Worm (Caenorhabditis elegans) whole organism, L2 larva: ENCODE data around the gene K09G1.2.
A peak's percentile ranks its signal among the peaks of the same experiment; 100 is the strongest.

Experiments
- C34F6.9 ChIP-seq: fragments of 150-350 bp; optimal IDR thresholded peaks from 2 replicates; lab custom pipeline; 2014; ENCODE audit warnings: missing biosample characterization, missing genetic modification characterization
- F13H6.1 ChIP-seq: sonication (generic microtip); optimal IDR thresholded peaks from 2 replicates; lab custom pipeline; 2016; ENCODE audit warnings: missing genetic modification characterization, missing compliant biosample characterization
- R02D3.7 ChIP-seq: fragments of 150-350 bp; optimal IDR thresholded peaks from 2 replicates; lab custom pipeline; 2014; ENCODE audit warnings: missing biosample characterization, missing genetic modification characterization
- Y55F3AM.14 ChIP-seq: fragments of 200-800 bp; sonication (Bioruptor generic); optimal IDR thresholded peaks from 2 replicates; lab custom pipeline; 2018; ENCODE audit warnings: mild to moderate bottlenecking, missing genetic modification characterization, missing compliant biosample characterization
- alr-1 ChIP-seq: fragments of 150-350 bp; optimal IDR thresholded peaks from 2 replicates; lab custom pipeline; 2014; ENCODE audit warnings: missing biosample characterization, missing genetic modification characterization
- ama-1 ChIP-seq: fragments of 150-350 bp; optimal IDR thresholded peaks from 2 replicates; lab custom pipeline; 2018; ENCODE audit warnings: inconsistent platforms
- blmp-1 ChIP-seq: sonication (generic microtip); optimal IDR thresholded peaks from 2 replicates; lab custom pipeline; 2017; ENCODE audit warnings: missing genetic modification characterization, mild to moderate bottlenecking, missing compliant biosample characterization, antibody characterized with exemption, moderate library complexity; ENCODE audit not compliant: insufficient read depth
- ceh-16 ChIP-seq: fragments of 150-350 bp; optimal IDR thresholded peaks from 2 replicates; lab custom pipeline; 2014; ENCODE audit warnings: missing biosample characterization, missing genetic modification characterization
- crh-2 ChIP-seq: sonication (generic microtip); optimal IDR thresholded peaks from 2 replicates; lab custom pipeline; 2017; ENCODE audit warnings: missing biosample characterization, missing genetic modification characterization
- dmd-4 ChIP-seq: sonication (generic microtip); optimal IDR thresholded peaks from 2 replicates; lab custom pipeline; 2017; ENCODE audit warnings: missing biosample characterization, missing genetic modification characterization
- elt-1 ChIP-seq: fragments of 150-350 bp; optimal IDR thresholded peaks from 2 replicates; lab custom pipeline; 2014; ENCODE audit warnings: missing biosample characterization, missing genetic modification characterization
- fos-1 ChIP-seq: fragments of 150-350 bp; optimal IDR thresholded peaks from 2 replicates; lab custom pipeline; 2014; ENCODE audit warnings: missing biosample characterization, missing genetic modification characterization
- gmeb-1 ChIP-seq: fragments of 150-350 bp; optimal IDR thresholded peaks from 2 replicates; lab custom pipeline; 2014; ENCODE audit warnings: missing biosample characterization, missing genetic modification characterization
- lin-11 ChIP-seq: fragments of 150-350 bp; sonication (generic microtip); optimal IDR thresholded peaks from 2 replicates; lab custom pipeline; 2014; ENCODE audit warnings: missing biosample characterization, missing genetic modification characterization, inconsistent platforms, mixed read lengths
- lin-13 ChIP-seq: fragments of 150-350 bp; optimal IDR thresholded peaks from 2 replicates; lab custom pipeline; 2014; ENCODE audit warnings: missing biosample characterization, missing genetic modification reagents, missing genetic modification characterization
- lsy-2 ChIP-seq, 2 experiments: fragments of 150-350 bp in 1 of 2; sonication (generic microtip) in 1 of 2; optimal IDR thresholded peaks; 2 replicates each; lab custom pipeline; 2014 to 2017; ENCODE audit warnings: missing biosample characterization in 2 of 2, missing genetic modification characterization in 2 of 2
- mab-5 ChIP-seq: fragments of 150-350 bp; optimal IDR thresholded peaks from 2 replicates; lab custom pipeline; 2014; ENCODE audit warnings: missing biosample characterization, missing genetic modification characterization
- mdl-1 ChIP-seq, 2 experiments: fragments of 150-350 bp in 1 of 2; sonication (generic microtip) in 1 of 2; optimal IDR thresholded peaks; 2 replicates each; lab custom pipeline; 2017; ENCODE audit warnings: missing biosample characterization in 2 of 2, missing genetic modification characterization in 2 of 2
- nhr-10 ChIP-seq: sonication (generic microtip); optimal IDR thresholded peaks from 2 replicates; lab custom pipeline; 2017; ENCODE audit warnings: missing biosample characterization, missing genetic modification characterization
- nhr-11 ChIP-seq: fragments of 150-350 bp; optimal IDR thresholded peaks from 2 replicates; lab custom pipeline; 2014; ENCODE audit warnings: missing biosample characterization, missing genetic modification characterization
- nhr-129 ChIP-seq: fragments of 150-350 bp; optimal IDR thresholded peaks from 2 replicates; lab custom pipeline; 2014; ENCODE audit warnings: missing biosample characterization, missing genetic modification characterization
- nhr-21 ChIP-seq: fragments of 150-350 bp; optimal IDR thresholded peaks from 2 replicates; lab custom pipeline; 2014; ENCODE audit warnings: missing biosample characterization, missing genetic modification characterization
- nhr-237 ChIP-seq: fragments of 150-350 bp; optimal IDR thresholded peaks from 2 replicates; lab custom pipeline; 2014; ENCODE audit warnings: missing biosample characterization, missing genetic modification characterization
- nhr-25 ChIP-seq: fragments of 150-350 bp; sonication (generic microtip); optimal IDR thresholded peaks from 3 replicates; lab custom pipeline; 2014; ENCODE audit warnings: missing biosample characterization, missing genetic modification characterization
- nhr-6 ChIP-seq: fragments of 150-350 bp; optimal IDR thresholded peaks from 2 replicates; lab custom pipeline; 2014; ENCODE audit warnings: missing biosample characterization, missing genetic modification characterization
- sem-4 ChIP-seq: fragments of 150-350 bp; optimal IDR thresholded peaks from 2 replicates; lab custom pipeline; 2014; ENCODE audit warnings: missing biosample characterization, missing genetic modification reagents, missing genetic modification characterization
- sma-3 ChIP-seq: sonication (generic microtip); optimal IDR thresholded peaks from 2 replicates; lab custom pipeline; 2016; ENCODE audit warnings: missing genetic modification reagents, missing genetic modification characterization, missing compliant biosample characterization
- sma-9 ChIP-seq, 2 experiments: fragments of 150-350 bp in 1 of 2; sonication (generic microtip) in 1 of 2; optimal IDR thresholded peaks; 2 replicates each; lab custom pipeline; 2014 to 2016; ENCODE audit warnings: missing genetic modification characterization in 2 of 2, mild to moderate bottlenecking in 1 of 2, missing biosample characterization in 1 of 2, missing compliant biosample characterization in 1 of 2, missing genetic modification reagents in 1 of 2, moderate library complexity in 1 of 2
- snpc-4 ChIP-seq: fragments of 150-350 bp; optimal IDR thresholded peaks from 2 replicates; lab custom pipeline; 2014; ENCODE audit warnings: missing biosample characterization, missing genetic modification characterization
- unc-39 ChIP-seq: fragments of 150-350 bp; optimal IDR thresholded peaks from 2 replicates; lab custom pipeline; 2014; ENCODE audit warnings: missing biosample characterization, missing genetic modification characterization
- unc-55 ChIP-seq: fragments of 150-350 bp; sonication (generic microtip); optimal IDR thresholded peaks from 3 replicates; lab custom pipeline; 2014; ENCODE audit warnings: missing biosample characterization, missing genetic modification reagents, missing genetic modification characterization
- unc-62 ChIP-seq: fragments of 150-350 bp; optimal IDR thresholded peaks from 2 replicates; lab custom pipeline; 2014; ENCODE audit warnings: missing biosample characterization, missing genetic modification reagents, missing genetic modification characterization
- zag-1 ChIP-seq: fragments of 150-350 bp; optimal IDR thresholded peaks from 2 replicates; lab custom pipeline; 2014; ENCODE audit warnings: missing biosample characterization, missing genetic modification characterization
- ztf-11 ChIP-seq: sonication (generic microtip); optimal IDR thresholded peaks from 2 replicates; lab custom pipeline; 2017; ENCODE audit warnings: missing biosample characterization, missing genetic modification characterization
- ztf-4 ChIP-seq: fragments of 150-350 bp; optimal IDR thresholded peaks from 2 replicates; lab custom pipeline; 2014; ENCODE audit warnings: missing biosample characterization, missing genetic modification characterization

The K09G1.2 gene

ce11 chrV:9590317-9590716 lies at the start of gene K09G1.2:
TSS of gene K09G1.2 (plus strand) at chrV:9590617.
- TF ChIP-seq Y55F3AM.14 (no peak), nhr-11 (no peak)

ce11 chrV:9541506-9541905 lies 48.9 kb upstream of the K09G1.2 start, which contains the start of gene C50F4.16:
TSS of gene C50F4.16 (minus strand) at chrV:9541606.
- no peak for TF ChIP-seq ama-1 (lab: Kevin White, UChicago)
- TF ChIP-seq sem-4, result no peak
- TF ChIP-seq Y55F3AM.14, result no peak
- no peak for TF ChIP-seq unc-62 (GFP tag; lab: Kevin White, UChicago)
- TF ChIP-seq nhr-6, result no peak
- no peak for TF ChIP-seq mdl-1 (tag; optimal IDR thresholded peaks at IDR 0.05; lab: Kevin White, UChicago)

- TF ChIP-seq R02D3.7 (tag; lab: Kevin White, UChicago) (no peak), Y55F3AM.14 (peak; percentile 28), lin-11 (tag; lab: Kevin White, UChicago) (peak; percentile 54), mab-5 (tag; lab: Kevin White, UChicago) (peak; percentile 35), nhr-129 (tag; lab: Kevin White, UChicago) (peak; percentile 83), snpc-4 (tag; lab: Kevin White, UChicago) (peak; percentile 37), zag-1 (tag; lab: Kevin White, UChicago) (no peak), unc-55 (GFP tag; lab: Kevin White, UChicago) (peak; percentile 83), nhr-25 (tag; lab: Kevin White, UChicago) (peak; percentile 53), sem-4 (peak; percentile 70), C34F6.9 (peak; percentile 82), unc-39 (tag; lab: Kevin White, UChicago) (no peak), elt-1 (no peak), gmeb-1 (tag; lab: Kevin White, UChicago) (peak; percentile 83), nhr-10 (tag; lab: Kevin White, UChicago) (no peak), crh-2 (tag; lab: Kevin White, UChicago) (peak; percentile 84), nhr-11 (no peak), F13H6.1 (tag; lab: Kevin White, UChicago) (peak; percentile 59), ztf-4 (peak; percentile 39), mdl-1 (tag; optimal IDR thresholded peaks at IDR 0.05; lab: Kevin White, UChicago) (no peak), nhr-21 (tag; lab: Kevin White, UChicago) (peak; percentile 73), ama-1 (lab: Kevin White, UChicago) (peak; percentile 47), sma-3 (peak; percentile 71), ceh-16 (tag; lab: Kevin White, UChicago) (peak; percentile 11), lin-13 (GFP tag; lab: Kevin White, UChicago) (peak; percentile 87), sma-9 (GFP tag; optimal IDR thresholded peaks at IDR 0.05; lab: Kevin White, UChicago) (peak; percentile 60), sma-9 (tag; optimal IDR thresholded peaks at IDR 0.05; lab: Kevin White, UChicago) (no peak), lsy-2 (tag; optimal IDR thresholded peaks at IDR 0.05; lab: Kevin White, UChicago) (peak in 1 of 2 experiments; percentile 79), fos-1 (tag; lab: Kevin White, UChicago) (peak; percentile 44), blmp-1 (tag; lab: Kevin White, UChicago) (peak; percentile 38)
- TF ChIP-seq, all 48 proteins: peak for 22
Observed at ce11 chrV:9544176-9544632, 46.2 kb upstream of the K09G1.2 start, which contains the start of gene mdf-1. TSS of gene mdf-1 (minus strand) at chrV:9544226.

- peak; percentile 51 for TF ChIP-seq crh-2 (tag; lab: Kevin White, UChicago)
- no peak for TF ChIP-seq sem-4
- TF ChIP-seq ztf-11 (tag; lab: Kevin White, UChicago), result no peak
- peak; percentile 35 for TF ChIP-seq lin-11 (tag; lab: Kevin White, UChicago)
- no peak for TF ChIP-seq Y55F3AM.14
- TF ChIP-seq snpc-4 (tag; lab: Kevin White, UChicago), result no peak
- TF ChIP-seq F13H6.1 (tag; lab: Kevin White, UChicago), result peak; percentile 62
- no peak for TF ChIP-seq blmp-1 (tag; lab: Kevin White, UChicago)
- TF ChIP-seq lsy-2 (tag; optimal IDR thresholded peaks at IDR 0.05; lab: Kevin White, UChicago), result peak; percentile 38 to 51
- peak; percentile 50 for TF ChIP-seq sma-3
- peak; percentile 77 for TF ChIP-seq ama-1 (lab: Kevin White, UChicago)
- TF ChIP-seq alr-1 (tag; lab: Kevin White, UChicago), result no peak
- peak; percentile 15 for TF ChIP-seq unc-55 (GFP tag; lab: Kevin White, UChicago)
- TF ChIP-seq fos-1 (tag; lab: Kevin White, UChicago), result peak; percentile 48
- no peak for TF ChIP-seq nhr-129 (tag; lab: Kevin White, UChicago)
- TF ChIP-seq nhr-6, result no peak
- TF ChIP-seq mab-5 (tag; lab: Kevin White, UChicago), result no peak
- peak; percentile 11 for TF ChIP-seq nhr-21 (tag; lab: Kevin White, UChicago)
- peak; percentile 37 for TF ChIP-seq sma-9 (GFP tag; optimal IDR thresholded peaks at IDR 0.05; lab: Kevin White, UChicago)
- TF ChIP-seq sma-9 (tag; optimal IDR thresholded peaks at IDR 0.05; lab: Kevin White, UChicago), result no peak
- TF ChIP-seq unc-39 (tag; lab: Kevin White, UChicago), result no peak
- TF ChIP-seq C34F6.9, result peak; percentile 74
- TF ChIP-seq lin-13 (GFP tag; lab: Kevin White, UChicago), result peak; percentile 15
- TF ChIP-seq ztf-4, result no peak
- TF ChIP-seq gmeb-1 (tag; lab: Kevin White, UChicago), result peak; percentile 53
- TF ChIP-seq nhr-237 (tag; lab: Kevin White, UChicago), result no peak
- TF ChIP-seq mdl-1 (tag; optimal IDR thresholded peaks at IDR 0.05; lab: Kevin White, UChicago), result peak in 1 of 2 experiments; percentile 31
- TF ChIP-seq zag-1 (tag; lab: Kevin White, UChicago), result no peak
- no peak for TF ChIP-seq nhr-25 (tag; lab: Kevin White, UChicago)
- no peak for TF ChIP-seq unc-62 (GFP tag; lab: Kevin White, UChicago)
- no peak for TF ChIP-seq nhr-11
- no peak for TF ChIP-seq dmd-4 (tag; lab: Kevin White, UChicago)
Observed at ce11 chrV:9545238-9545709, 45.1 kb upstream of the K09G1.2 start, which contains the start of the genes his-35 and his-41. TSS of gene his-35 (minus strand) at chrV:9545288. TSS of gene his-41 (plus strand) at chrV:9545536.
